Fruit fly (Drosophila melanogaster) whole organism, embryonic: ENCODE results near the gene CG13137.

Source experiments
- Blimp-1 ChIP-seq: fragments of 200-800 bp; sonication (Bioruptor generic); optimal IDR thresholded peaks from 3 replicates; lab custom pipeline; 2018; ENCODE audit warnings: missing biosample characterization, missing genetic modification characterization, mild to moderate bottlenecking, moderate library complexity, missing genetic modification reagents
- CG11695 ChIP-seq: fragments of 200-800 bp; sonication (Bioruptor generic); IDR thresholded peaks from 3 replicates; pipeline ENCODE4 v1.3.6; 2022; ENCODE audit warnings: missing biosample characterization, missing genetic modification characterization
- CG12769 ChIP-seq: fragments of 200-800 bp; sonication (Bioruptor generic); optimal IDR thresholded peaks from 2 replicates; lab custom pipeline; 2019; ENCODE audit warnings: missing biosample characterization, mild to moderate bottlenecking, missing genetic modification characterization, moderate library complexity
- CG14965 ChIP-seq: fragments of 200-800 bp; sonication (Bioruptor generic); optimal IDR thresholded peaks from 2 replicates; lab custom pipeline; 2016; ENCODE audit warnings: missing biosample characterization, missing genetic modification characterization, borderline replicate concordance
- CG15696 ChIP-seq: fragments of 200-800 bp; sonication (Bioruptor generic); optimal IDR thresholded peaks from 2 replicates; lab custom pipeline; 2019; ENCODE audit warnings: missing biosample characterization, mild to moderate bottlenecking, missing genetic modification characterization, moderate library complexity
- CG1603 ChIP-seq: fragments of 200-800 bp; sonication (Bioruptor generic); optimal IDR thresholded peaks from 2 replicates; lab custom pipeline; 2019; ENCODE audit warnings: missing biosample characterization, mild to moderate bottlenecking, missing genetic modification characterization, moderate library complexity
- CG16815 ChIP-seq: fragments of 200-800 bp; sonication (Bioruptor generic); optimal IDR thresholded peaks from 3 replicates; lab custom pipeline; 2017; ENCODE audit warnings: missing biosample characterization, mild to moderate bottlenecking, missing genetic modification characterization
- CG17612 ChIP-seq: fragments of 200-800 bp; sonication (Bioruptor generic); IDR thresholded peaks from 2 replicates; pipeline ENCODE4 v1.3.6; 2022; ENCODE audit warnings: missing biosample characterization, missing genetic modification characterization
- CG2116 ChIP-seq: fragments of 200-800 bp; sonication (Bioruptor generic); optimal IDR thresholded peaks from 3 replicates; lab custom pipeline; 2018; ENCODE audit warnings: missing biosample characterization, mild to moderate bottlenecking, missing genetic modification characterization
- CG31365 ChIP-seq: fragments of 200-800 bp; sonication (Bioruptor generic); optimal IDR thresholded peaks from 2 replicates; lab custom pipeline; 2018; ENCODE audit warnings: missing biosample characterization, mild to moderate bottlenecking, missing genetic modification characterization
- CG31388 ChIP-seq: fragments of 200-800 bp; sonication (Bioruptor generic); optimal IDR thresholded peaks from 2 replicates; lab custom pipeline; 2016; ENCODE audit warnings: missing biosample characterization, missing genetic modification characterization
- CG6272 ChIP-seq: fragments of 200-800 bp; sonication (Bioruptor generic); IDR thresholded peaks from 2 replicates; pipeline ENCODE4 v1.3.6; 2022; ENCODE audit warnings: missing biosample characterization, missing genetic modification characterization
- CG7556 ChIP-seq: fragments of 200-800 bp; sonication (Bioruptor generic); optimal IDR thresholded peaks from 2 replicates; lab custom pipeline; 2017; ENCODE audit warnings: missing biosample characterization, mild to moderate bottlenecking, missing genetic modification characterization
- CG7928 ChIP-seq: fragments of 200-800 bp; sonication (Bioruptor generic); optimal IDR thresholded peaks from 2 replicates; lab custom pipeline; 2017; ENCODE audit warnings: missing biosample characterization, mild to moderate bottlenecking, missing genetic modification characterization
- CG7963 ChIP-seq: fragments of 200-800 bp; sonication (Bioruptor generic); IDR thresholded peaks from 3 replicates; pipeline ENCODE4 v1.3.6; 2022; ENCODE audit warnings: missing biosample characterization, missing genetic modification characterization; ENCODE audit not compliant: partially characterized antibody
- CG8765 ChIP-seq: fragments of 200-800 bp; sonication (Bioruptor generic); IDR thresholded peaks from 2 replicates; pipeline ENCODE4 v1.3.6; 2022; ENCODE audit warnings: missing biosample characterization, missing genetic modification characterization
- CG9876 ChIP-seq: fragments of 200-800 bp; sonication (Bioruptor generic); optimal IDR thresholded peaks from 2 replicates; lab custom pipeline; 2016; ENCODE audit warnings: missing biosample characterization, missing genetic modification characterization
- CTCF ChIP-seq: fragments of 200-800 bp; sonication (Bioruptor generic); optimal IDR thresholded peaks from 2 replicates; lab custom pipeline; 2017; ENCODE audit warnings: missing biosample characterization, mild to moderate bottlenecking, missing genetic modification characterization, moderate library complexity
- Dad ChIP-seq: fragments of 200-800 bp; sonication (Bioruptor generic); optimal IDR thresholded peaks from 3 replicates; lab custom pipeline; 2016; ENCODE audit warnings: missing biosample characterization, missing genetic modification characterization
- Gsc ChIP-seq: fragments of 200-800 bp; sonication (Bioruptor generic); IDR thresholded peaks from 2 replicates; pipeline ENCODE4 v1.3.6; 2022; ENCODE audit warnings: missing biosample characterization, missing genetic modification characterization
- HmgD ChIP-seq: fragments of 200-800 bp; sonication (Bioruptor generic); optimal IDR thresholded peaks from 3 replicates; lab custom pipeline; 2016; ENCODE audit warnings: missing biosample characterization, missing genetic modification characterization
- NC2α ChIP-seq: fragments of 200-800 bp; sonication (Bioruptor generic); optimal IDR thresholded peaks from 2 replicates; lab custom pipeline; 2016; ENCODE audit warnings: missing biosample characterization, missing genetic modification characterization
- Ptx1 ChIP-seq: fragments of 200-800 bp; sonication (Bioruptor generic); IDR thresholded peaks from 2 replicates; pipeline ENCODE4 v1.3.6; 2022; ENCODE audit warnings: missing biosample characterization, missing genetic modification characterization
- Rfx ChIP-seq: fragments of 200-800 bp; sonication (Bioruptor generic); IDR thresholded peaks from 2 replicates; pipeline ENCODE4 v1.3.6; 2022; ENCODE audit warnings: missing biosample characterization, missing genetic modification characterization
- Sry-δ ChIP-seq: fragments of 200-800 bp; sonication (Bioruptor generic); optimal IDR thresholded peaks from 2 replicates; lab custom pipeline; 2016; ENCODE audit warnings: missing biosample characterization, missing genetic modification characterization
- Stat92E ChIP-seq, 3 experiments: fragments of >200 bp in 2 of 3; fragments of 200-800 bp in 1 of 3; sonication (Bioruptor generic) in 1 of 3; optimal IDR thresholded peaks; 2 replicates each; lab custom pipeline; 2017 to 2019; ENCODE audit warnings: missing biosample characterization in 3 of 3, missing genetic modification characterization in 3 of 3, mild to moderate bottlenecking in 1 of 3, moderate library complexity in 1 of 3
- Xrp1 ChIP-seq: fragments of 200-800 bp; sonication (Bioruptor generic); IDR thresholded peaks from 2 replicates; pipeline ENCODE4 v1.3.6; 2022; ENCODE audit warnings: missing biosample characterization, missing genetic modification characterization
- abd-A ChIP-seq: fragments of 200-800 bp; sonication (Bioruptor generic); optimal IDR thresholded peaks from 3 replicates; lab custom pipeline; 2019; ENCODE audit warnings: missing biosample characterization, mild to moderate bottlenecking, missing genetic modification characterization, moderate library complexity
- cad ChIP-seq: fragments of >200 bp; optimal IDR thresholded peaks from 2 replicates; lab custom pipeline; 2017; ENCODE audit warnings: missing biosample characterization, missing genetic modification characterization
- cg ChIP-seq: fragments of 200-800 bp; sonication (Bioruptor generic); optimal IDR thresholded peaks from 3 replicates; lab custom pipeline; 2019; ENCODE audit warnings: missing biosample characterization, mild to moderate bottlenecking, missing genetic modification characterization, moderate library complexity
- chinmo ChIP-seq: fragments of 200-800 bp; sonication (Bioruptor generic); IDR thresholded peaks from 4 replicates; pipeline ENCODE4 v1.3.6; 2022; ENCODE audit warnings: missing biosample characterization, missing genetic modification characterization; ENCODE audit not compliant: partially characterized antibody
- croc ChIP-seq: fragments of 200-800 bp; sonication (Bioruptor generic); conservative IDR thresholded peaks from 3 replicates; pipeline ENCODE4 v1.3.6; 2022; ENCODE audit warnings: missing biosample characterization, missing genetic modification characterization
- exex ChIP-seq: fragments of 200-800 bp; sonication (Bioruptor generic); optimal IDR thresholded peaks from 4 replicates; lab custom pipeline; 2018; ENCODE audit warnings: missing biosample characterization, mild to moderate bottlenecking, missing genetic modification characterization, moderate library complexity
- ftz-f1 ChIP-seq: fragments of 200-800 bp; sonication (Bioruptor generic); optimal IDR thresholded peaks from 2 replicates; lab custom pipeline; 2016; ENCODE audit warnings: missing biosample characterization, missing genetic modification characterization
- grn ChIP-seq: fragments of 200-800 bp; sonication (Bioruptor generic); optimal IDR thresholded peaks from 3 replicates; lab custom pipeline; 2017; ENCODE audit warnings: missing biosample characterization, missing genetic modification characterization
- insv ChIP-seq, 2 experiments: fragments of 200-800 bp; sonication (Bioruptor generic); optimal IDR thresholded peaks; 3 replicates each; lab custom pipeline; 2016 to 2018; ENCODE audit warnings: missing biosample characterization in 2 of 2, missing genetic modification characterization in 2 of 2
- lbe ChIP-seq: fragments of 200-800 bp; sonication (Bioruptor generic); optimal IDR thresholded peaks from 2 replicates; lab custom pipeline; 2016; ENCODE audit warnings: missing biosample characterization, mild to moderate bottlenecking, missing genetic modification characterization
- lola ChIP-seq, 3 experiments: fragments of >200 bp in 2 of 3; fragments of 200-800 bp in 1 of 3; sonication (Bioruptor generic) in 1 of 3; optimal IDR thresholded peaks; 2 replicates each; lab custom pipeline; 2017 to 2019; ENCODE audit warnings: missing biosample characterization in 3 of 3, missing genetic modification characterization in 3 of 3, mild to moderate bottlenecking in 1 of 3, moderate library complexity in 1 of 3
- lov ChIP-seq, 2 experiments: fragments of 200-800 bp in 1 of 2; fragments of >200 bp in 1 of 2; sonication (Bioruptor generic) in 1 of 2; IDR thresholded peaks in 1 of 2; optimal IDR thresholded peaks in 1 of 2; 2 replicates in 1 of 2; 3 replicates in 1 of 2; pipeline versions ENCODE4 v1.3.6 to Lab custom; 2017 to 2022; ENCODE audit warnings: missing biosample characterization in 1 of 2, missing genetic modification characterization in 1 of 2
- pb ChIP-seq: fragments of 200-800 bp; sonication (Bioruptor generic); optimal IDR thresholded peaks from 3 replicates; lab custom pipeline; 2016; ENCODE audit warnings: missing biosample characterization, missing genetic modification characterization
- pho ChIP-seq: fragments of 200-800 bp; sonication (Bioruptor generic); optimal IDR thresholded peaks from 2 replicates; lab custom pipeline; 2016; ENCODE audit warnings: missing biosample characterization, missing genetic modification characterization
- pros ChIP-seq: fragments of 200-800 bp; sonication (Bioruptor generic); optimal IDR thresholded peaks from 3 replicates; lab custom pipeline; 2019; ENCODE audit warnings: missing biosample characterization, mild to moderate bottlenecking, missing genetic modification characterization, moderate library complexity
- repo ChIP-seq: fragments of 200-800 bp; sonication (Bioruptor generic); optimal IDR thresholded peaks from 2 replicates; lab custom pipeline; 2016; ENCODE audit warnings: missing biosample characterization, missing genetic modification characterization
- salm ChIP-seq: fragments of 200-800 bp; sonication (Bioruptor generic); optimal IDR thresholded peaks from 2 replicates; lab custom pipeline; 2018; ENCODE audit warnings: missing biosample characterization, mild to moderate bottlenecking, missing genetic modification characterization
- sens-2 ChIP-seq: fragments of 200-800 bp; sonication (Bioruptor generic); IDR thresholded peaks from 2 replicates; pipeline ENCODE4 v1.3.6; 2022; ENCODE audit warnings: missing biosample characterization, missing genetic modification characterization
- sisA ChIP-seq: fragments of 200-800 bp; sonication (Bioruptor generic); IDR thresholded peaks from 2 replicates; pipeline ENCODE4 v1.3.6; 2022; ENCODE audit warnings: missing biosample characterization, missing genetic modification characterization
- tgo ChIP-seq: fragments of 200-800 bp; sonication (Bioruptor generic); IDR thresholded peaks from 3 replicates; pipeline ENCODE4 v1.3.6; 2022; ENCODE audit warnings: missing biosample characterization, missing genetic modification characterization
- tin ChIP-seq: fragments of 200-800 bp; sonication (Bioruptor generic); optimal IDR thresholded peaks from 3 replicates; lab custom pipeline; 2016; ENCODE audit warnings: missing biosample characterization, missing genetic modification characterization
- twi ChIP-seq: fragments of 200-800 bp; optimal IDR thresholded peaks from 2 replicates; lab custom pipeline; 2019; ENCODE audit warnings: missing biosample characterization, mild to moderate bottlenecking, missing genetic modification characterization, moderate library complexity
- vfl ChIP-seq: fragments of 200-800 bp; sonication (Bioruptor generic); optimal IDR thresholded peaks from 2 replicates; lab custom pipeline; 2016; ENCODE audit warnings: missing biosample characterization, missing genetic modification characterization

The CG13137 gene

dm6 chr2L:10146723-10147475 is 25.6 kb upstream of the CG13137 start (continued):
- TF ChIP-seq CG15696 (tag; lab: Kevin White, UChicago) (no peak), CG17612 (GFP tag; lab: Robert Waterston, UW) (no peak), CG16815 (GFP tag; lab: Kevin White, UChicago) (no peak), lbe (no peak), pho (GFP tag; lab: Kevin White, UChicago) (no peak), CG2116 (GFP tag; lab: Kevin White, UChicago) (no peak), croc (GFP tag; lab: Robert Waterston, UW) (no peak), abd-A (tag; lab: Kevin White, UChicago) (no peak), NC2α (GFP tag; lab: Kevin White, UChicago) (no peak), CG31365 (tag; lab: Kevin White, UChicago) (no peak), repo (no peak), Xrp1 (no peak), cad (GFP tag; lab: Kevin White, UChicago) (no peak), CG11695 (GFP tag; lab: Robert Waterston, UW) (no peak), CG7556 (GFP tag; lab: Kevin White, UChicago) (no peak), CG31388 (GFP tag; lab: Kevin White, UChicago) (no peak), salm (peak; percentile 18), HmgD (GFP tag; lab: Kevin White, UChicago) (no peak), CG14965 (GFP tag; lab: Kevin White, UChicago) (no peak), vfl (GFP tag; lab: Kevin White, UChicago) (no peak), sens-2 (peak; percentile 29; the same call in 1 of the 2 replicates), Rfx (no peak), CG8765 (GFP tag; lab: Robert Waterston, UW) (no peak), insv (GFP tag; optimal IDR thresholded peaks at IDR 0.05; lab: Kevin White, UChicago) (no peak), CG9876 (GFP tag; lab: Kevin White, UChicago) (no peak), grn (GFP tag; lab: Kevin White, UChicago) (peak; percentile 41), chinmo (GFP tag; lab: Robert Waterston, UW) (0 out of 4 replicates have a peak, but pooled peaks have one; percentile 60), sisA (GFP tag; lab: Robert Waterston, UW) (no peak), pb (GFP tag; lab: Kevin White, UChicago) (no peak), CTCF (GFP tag; lab: Kevin White, UChicago) (peak; percentile 21), cg (GFP tag; lab: Kevin White, UChicago) (no peak), ftz-f1 (GFP tag; lab: Kevin White, UChicago) (no peak), CG7928 (GFP tag; lab: Kevin White, UChicago) (no peak), pros (GFP tag; lab: Kevin White, UChicago) (no peak), twi (tag; lab: Kevin White, UChicago) (no peak), Stat92E (GFP tag; optimal IDR thresholded peaks at IDR 0.05; lab: Kevin White, UChicago) (no peak), Ptx1 (no peak), CG12769 (tag; lab: Kevin White, UChicago) (no peak), lov (optimal IDR thresholded peaks at IDR 0.05; lab: Kevin White, UChicago) (no peak), lov (GFP tag; IDR thresholded peaks at IDR 0.05; lab: Robert Waterston, UW) (no peak), tgo (GFP tag; lab: Robert Waterston, UW) (no peak), CG1603 (tag; lab: Kevin White, UChicago) (peak; percentile 6), Dad (no peak), tin (GFP tag; lab: Kevin White, UChicago) (no peak), Sry-δ (GFP tag; lab: Kevin White, UChicago) (no peak), CG6272 (GFP tag; lab: Robert Waterston, UW) (no peak), lola (GFP tag; optimal IDR thresholded peaks at IDR 0.05; lab: Kevin White, UChicago) (no peak), exex (tag; lab: Kevin White, UChicago) (peak; percentile 85), Gsc (GFP tag; lab: Robert Waterston, UW) (no peak), CG7963 (GFP tag; lab: Robert Waterston, UW) (no peak), Blimp-1 (GFP tag; lab: Kevin White, UChicago) (no peak)
